Worm (Caenorhabditis elegans) whole organism, L1 larva: ENCODE data around the gene str-109.

Experiments used
- ceh-82 ChIP-seq, 3 experiments: fragments of 150-350 bp in 1 of 3; sonication (generic microtip) in 2 of 3; optimal IDR thresholded peaks; 2 replicates each; lab custom pipeline; 2014 to 2017; ENCODE audit warnings: missing biosample characterization in 3 of 3, missing genetic modification characterization in 3 of 3
- ces-1 ChIP-seq: fragments of 150-350 bp; optimal IDR thresholded peaks from 2 replicates; lab custom pipeline; 2014; ENCODE audit warnings: missing biosample characterization, missing genetic modification reagents, missing genetic modification characterization
- dpl-1 ChIP-seq, 3 experiments: fragments of 150-350 bp in 2 of 3; sonication (generic microtip) in 1 of 3; optimal IDR thresholded peaks; 2 replicates each; lab custom pipeline; 2014 to 2017; ENCODE audit warnings: missing biosample characterization in 3 of 3, missing genetic modification characterization in 3 of 3, missing genetic modification reagents in 3 of 3
- lsy-2 ChIP-seq, 2 experiments: fragments of 150-350 bp; optimal IDR thresholded peaks; 2 replicates each; lab custom pipeline; 2014; ENCODE audit warnings: missing biosample characterization in 2 of 2, missing genetic modification characterization in 2 of 2
- nhr-11 ChIP-seq: fragments of 150-350 bp; optimal IDR thresholded peaks from 2 replicates; lab custom pipeline; 2014; ENCODE audit warnings: missing biosample characterization, missing genetic modification characterization
- nhr-12 ChIP-seq: sonication (generic microtip); optimal IDR thresholded peaks from 2 replicates; lab custom pipeline; 2017; ENCODE audit warnings: missing biosample characterization, missing genetic modification characterization
- nhr-28 ChIP-seq: fragments of 150-350 bp; optimal IDR thresholded peaks from 2 replicates; lab custom pipeline; 2014; ENCODE audit warnings: missing biosample characterization, missing genetic modification characterization
- nhr-77 ChIP-seq: fragments of 150-350 bp; optimal IDR thresholded peaks from 2 replicates; lab custom pipeline; 2014; ENCODE audit warnings: missing biosample characterization, missing genetic modification characterization

ce11 chrV:16155111-16155510 is 6.9 kb downstream of the str-109 start, which contains the start of gene str-97:
- TF ChIP-seq nhr-28 (tag; lab: Kevin White, UChicago) = no peak
- no peak for TF ChIP-seq lsy-2 (tag; optimal IDR thresholded peaks at IDR 0.05; lab: Kevin White, UChicago)
- TF ChIP-seq ceh-82 (tag; optimal IDR thresholded peaks at IDR 0.05; lab: Kevin White, UChicago) = no peak
- TF ChIP-seq dpl-1 (GFP tag; optimal IDR thresholded peaks at IDR 0.05; lab: Kevin White, UChicago) = no peak
- no peak for TF ChIP-seq ces-1
- TF ChIP-seq nhr-12 = no peak
- TF ChIP-seq nhr-77 = no peak
- no peak for TF ChIP-seq nhr-11 (tag; lab: Kevin White, UChicago)
